Worm (Caenorhabditis elegans): ENCODE measurements around the gene C17C3.5.

Gene C17C3.5

ce11 chrII:5594210-5594764 is 42.7 kb downstream of the C17C3.5 start, which contains the start of gene ttc-4 (continued):
- TF ChIP-seq nhr-47 (tag; optimal IDR thresholded peaks at IDR 0.05) (peak; percentile 43), Y116A8C.19 (tag; optimal IDR thresholded peaks at IDR 0.05; ENCODE audit: borderline replicate concordance) (no peak), unc-98 (GFP tag; IDR thresholded peaks at IDR 0.05) (no peak), fkh-10 (GFP tag; optimal IDR thresholded peaks at IDR 0.05) (no peak), pax-3 (tag; optimal IDR thresholded peaks at IDR 0.05) (no peak), sup-37 (GFP tag; optimal IDR thresholded peaks at IDR 0.05) (no peak), lin-35 (GFP tag; optimal IDR thresholded peaks at IDR 0.05) (peak; percentile 41 to 73), ceh-82 (tag; optimal IDR thresholded peaks at IDR 0.05) (peak in 2 of 3 experiments; percentile 1), pag-3 (tag; optimal IDR thresholded peaks at IDR 0.05; ENCODE audit: borderline replicate concordance, insufficient read depth) (no peak), jun-1 (tag; optimal IDR thresholded peaks at IDR 0.05) (no peak), unc-130 (tag; optimal IDR thresholded peaks at IDR 0.05) (peak; percentile 40), ceh-63 (GFP tag; optimal IDR thresholded peaks at IDR 0.05) (no peak), nhr-76 (tag; optimal IDR thresholded peaks at IDR 0.05) (no peak), hlh-17 (GFP tag; optimal IDR thresholded peaks at IDR 0.05; ENCODE audit: borderline replicate concordance) (no peak), unc-30 (tag; optimal IDR thresholded peaks at IDR 0.05) (no peak), aly-2 (tag; optimal IDR thresholded peaks at IDR 0.05) (no peak), lin-39 (tag; optimal IDR thresholded peaks at IDR 0.05) (no peak), mab-9 (GFP tag; IDR thresholded peaks at IDR 0.05) (no peak), lin-15B (tag; optimal IDR thresholded peaks at IDR 0.05) (peak; percentile 48), alr-1 (tag; optimal IDR thresholded peaks at IDR 0.05; ENCODE audit: borderline replicate concordance) (no peak), egl-13 (tag; optimal IDR thresholded peaks at IDR 0.05) (no peak), vab-15 (tag; optimal IDR thresholded peaks at IDR 0.05) (no peak), snpc-4 (tag; optimal IDR thresholded peaks at IDR 0.05) (peak; percentile 15), skn-1 (tag; optimal IDR thresholded peaks at IDR 0.05) (peak; percentile 48), lin-13 (GFP tag; optimal IDR thresholded peaks at IDR 0.05) (no peak), nhr-85 (tag) (peak; percentile 69), ztf-4 (tag; optimal IDR thresholded peaks at IDR 0.05) (no peak), fkh-8 (tag; optimal IDR thresholded peaks at IDR 0.05) (peak; percentile 45), fos-1 (tag; optimal IDR thresholded peaks at IDR 0.05) (no peak), snu-23 (GFP tag; optimal IDR thresholded peaks at IDR 0.05) (peak; percentile 49), hlh-4 (tag; optimal IDR thresholded peaks at IDR 0.05) (no peak), elt-2 (tag; optimal IDR thresholded peaks at IDR 0.05) (peak; percentile 8), C04F5.9 (tag; optimal IDR thresholded peaks at IDR 0.05) (no peak), nhr-12 (tag; optimal IDR thresholded peaks at IDR 0.05) (no peak), mdl-1 (tag; optimal IDR thresholded peaks at IDR 0.05) (no peak), unc-62 (GFP tag; optimal IDR thresholded peaks at IDR 0.05) (no peak), lin-14 (GFP tag; optimal IDR thresholded peaks at IDR 0.05) (peak; percentile 51), tbx-2 (tag; optimal IDR thresholded peaks at IDR 0.05) (peak; percentile 23), ets-5 (GFP tag; IDR thresholded peaks at IDR 0.05) (no peak), egl-27 (tag; optimal IDR thresholded peaks at IDR 0.05) (no peak)

ce11 chrII:5596247-5596646 is 44.6 kb downstream of the C17C3.5 start, which contains the start of gene C17G10.1:
Gene C17G10.1 (plus strand): TSS chrII:5596547.
- no peak for TF ChIP-seq lin-13 (GFP tag; optimal IDR thresholded peaks at IDR 0.05)
- TF ChIP-seq nhr-71 (tag; optimal IDR thresholded peaks at IDR 0.05) = no peak
- TF ChIP-seq ces-1 (GFP tag; optimal IDR thresholded peaks at IDR 0.05) = no peak
- no peak for TF ChIP-seq ceh-8 (GFP tag; optimal IDR thresholded peaks at IDR 0.05)
- no peak for TF ChIP-seq fkh-8 (tag; optimal IDR thresholded peaks at IDR 0.05)
- no peak for TF ChIP-seq tbx-2 (tag; optimal IDR thresholded peaks at IDR 0.05)
- no peak for TF ChIP-seq lsy-2 (tag; optimal IDR thresholded peaks at IDR 0.05)
- no peak for TF ChIP-seq mep-1 (tag; optimal IDR thresholded peaks at IDR 0.05)
- TF ChIP-seq nhr-12 (tag; optimal IDR thresholded peaks at IDR 0.05) = no peak
- TF ChIP-seq Y116A8C.19 (tag; optimal IDR thresholded peaks at IDR 0.05; ENCODE audit: borderline replicate concordance) = no peak
- no peak for TF ChIP-seq lir-3 (tag; optimal IDR thresholded peaks at IDR 0.05; ENCODE audit: poor library complexity)
- no peak for TF ChIP-seq unc-30 (tag; optimal IDR thresholded peaks at IDR 0.05)
- TF ChIP-seq ceh-90 (tag; optimal IDR thresholded peaks at IDR 0.05) = no peak
- TF ChIP-seq isw-1 (GFP tag; IDR thresholded peaks at IDR 0.05) = no peak

Measured in whole organism, L1 larva.